Fruit fly (Drosophila melanogaster): Measurements from ENCODE around the gene CG14717.

The CG14717 gene

DNA sequence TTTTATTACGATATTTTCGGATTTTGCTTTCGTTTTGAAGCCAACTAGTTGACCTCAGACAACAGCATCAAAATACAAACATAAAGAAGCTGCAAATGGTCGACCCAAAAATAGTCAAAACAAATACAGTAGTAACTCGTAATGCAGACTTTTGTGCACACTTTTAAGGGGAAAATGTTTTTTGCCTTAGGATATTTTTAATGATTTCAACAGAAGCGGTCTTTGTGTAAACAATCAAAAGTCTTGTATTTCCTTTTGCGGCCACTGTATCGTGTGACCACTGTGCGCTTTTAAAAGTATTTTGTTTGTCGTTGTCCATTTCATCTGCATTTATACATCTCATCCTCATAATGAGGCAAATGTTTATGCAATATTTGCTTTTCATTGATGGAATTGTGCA is 46.9 kb upstream of the CG14717 start (continued):
- peak; percentile 95 for TF ChIP-seq CG9215 (GFP tag; IDR thresholded peaks at IDR 0.05)
- no peak for TF ChIP-seq CG6791 (GFP tag; IDR thresholded peaks at IDR 0.05; ENCODE audit: partially characterized antibody)
- peak; percentile 98 for TF ChIP-seq lab (GFP tag; optimal IDR thresholded peaks at IDR 0.05)
- no peak for TF ChIP-seq Sin3A (optimal IDR thresholded peaks at IDR 0.05)
- TF ChIP-seq CG14860 (GFP tag; IDR thresholded peaks at IDR 0.05; ENCODE audit: partially characterized antibody): no peak
- peak; percentile 84 for TF ChIP-seq kay (GFP tag; optimal IDR thresholded peaks at IDR 0.05)
- peak; percentile 95 for TF ChIP-seq CG11093 (GFP tag; IDR thresholded peaks at IDR 0.05)
- peak; percentile 93 for TF ChIP-seq CG4820 (GFP tag; optimal IDR thresholded peaks at IDR 0.05)
- peak; percentile 91 for TF ChIP-seq cwo (GFP tag; optimal IDR thresholded peaks at IDR 0.05)
- TF ChIP-seq dpn (GFP tag; optimal IDR thresholded peaks at IDR 0.05): peak; percentile 98
- TF ChIP-seq CG10267 (tag; optimal IDR thresholded peaks at IDR 0.05): peak; percentile 77
- TF ChIP-seq HmgD (GFP tag; optimal IDR thresholded peaks at IDR 0.05): peak; percentile 91
- peak; percentile 74 for TF ChIP-seq kah (GFP tag; optimal IDR thresholded peaks at IDR 0.05)
- peak; percentile 93 for TF ChIP-seq CrebB (tag; optimal IDR thresholded peaks at IDR 0.05)
- TF ChIP-seq Mes4 (GFP tag; optimal IDR thresholded peaks at IDR 0.05): peak; percentile 87
- peak; percentile 98 for TF ChIP-seq NfI (GFP tag; optimal IDR thresholded peaks at IDR 0.05)
- TF ChIP-seq ftz-f1 (GFP tag; optimal IDR thresholded peaks at IDR 0.05): peak; percentile 63
- TF ChIP-seq CG13775 (GFP tag; optimal IDR thresholded peaks at IDR 0.05): peak; percentile 92
- peak; percentile 94 for TF ChIP-seq CG4404 (GFP tag; IDR thresholded peaks at IDR 0.05)
- TF ChIP-seq Atf-2 (GFP tag; optimal IDR thresholded peaks at IDR 0.05): peak; percentile 96
- peak; percentile 95 to 96 for TF ChIP-seq chif (GFP tag; optimal IDR thresholded peaks at IDR 0.05)
- peak; percentile 90 for TF ChIP-seq dm (GFP tag; optimal IDR thresholded peaks at IDR 0.05)
- TF ChIP-seq Hr39 (optimal IDR thresholded peaks at IDR 0.05): no peak
- peak; percentile 88 for TF ChIP-seq jing (GFP tag; optimal IDR thresholded peaks at IDR 0.05)
- TF ChIP-seq Ptx1 (GFP tag; IDR thresholded peaks at IDR 0.05): peak; percentile 97
- TF ChIP-seq CG17912 (GFP tag; optimal IDR thresholded peaks at IDR 0.05): peak; percentile 91
- peak; percentile 92 for TF ChIP-seq onecut (GFP tag; IDR thresholded peaks at IDR 0.05)
- TF ChIP-seq Ets97D (GFP tag; optimal IDR thresholded peaks at IDR 0.05): peak; percentile 84
- peak; percentile 94 for TF ChIP-seq CG12391 (tag; optimal IDR thresholded peaks at IDR 0.05)
- TF ChIP-seq CG34422 (GFP tag; IDR thresholded peaks at IDR 0.05): peak; percentile 97
- peak; percentile 80 for TF ChIP-seq E2f2 (GFP tag; IDR thresholded peaks at IDR 0.05)
- TF ChIP-seq ERR (GFP tag; optimal IDR thresholded peaks at IDR 0.05): peak; percentile 95
- TF ChIP-seq CG8290 (GFP tag; optimal IDR thresholded peaks at IDR 0.05): peak; percentile 81
- peak; percentile 17 to 99 for TF ChIP-seq CG8290 (tag; optimal IDR thresholded peaks at IDR 0.05)
- TF ChIP-seq ab (GFP tag; optimal IDR thresholded peaks at IDR 0.05): peak; percentile 97
- TF ChIP-seq cas (GFP tag; IDR thresholded peaks at IDR 0.05): peak; percentile 94
- no peak for TF ChIP-seq hth (optimal IDR thresholded peaks at IDR 0.05)
- TF ChIP-seq Xbp1 (GFP tag; optimal IDR thresholded peaks at IDR 0.05): peak; percentile 98
- TF ChIP-seq CG2712 (tag; optimal IDR thresholded peaks at IDR 0.05): peak; percentile 89
- peak; percentile 46; the same call in 1 of the 2 replicates for TF ChIP-seq Dref (GFP tag; IDR thresholded peaks at IDR 0.05)
- TF ChIP-seq CG5180 (GFP tag; optimal IDR thresholded peaks at IDR 0.05): peak; percentile 83
- TF ChIP-seq CG42726 (GFP tag; IDR thresholded peaks at IDR 0.05; ENCODE audit: partially characterized antibody): no peak
- peak; percentile 88 for TF ChIP-seq en (GFP tag; optimal IDR thresholded peaks at IDR 0.05)
- peak; percentile 69 for TF ChIP-seq dmrt11E (tag; optimal IDR thresholded peaks at IDR 0.05)
- TF ChIP-seq fd64A (GFP tag; optimal IDR thresholded peaks at IDR 0.05): peak; percentile 71
- TF ChIP-seq Awh (GFP tag; IDR thresholded peaks at IDR 0.05): peak; percentile 97
- TF ChIP-seq BEAF-32 (GFP tag; optimal IDR thresholded peaks at IDR 0.05): peak; percentile 9
- TF ChIP-seq cg (GFP tag; optimal IDR thresholded peaks at IDR 0.05): no peak
- TF ChIP-seq CG18599 (GFP tag; optimal IDR thresholded peaks at IDR 0.05): peak; percentile 95
- peak; percentile 96 for TF ChIP-seq gcm2 (GFP tag; optimal IDR thresholded peaks at IDR 0.05)
- TF ChIP-seq CG1792 (GFP tag; optimal IDR thresholded peaks at IDR 0.05): peak; percentile 95
- peak; percentile 88 for TF ChIP-seq CG12236 (GFP tag; optimal IDR thresholded peaks at IDR 0.05)
